Fruit fly (Drosophila melanogaster): ENCODE measurements around the gene CG10375.

The CG10375 gene

DNA sequence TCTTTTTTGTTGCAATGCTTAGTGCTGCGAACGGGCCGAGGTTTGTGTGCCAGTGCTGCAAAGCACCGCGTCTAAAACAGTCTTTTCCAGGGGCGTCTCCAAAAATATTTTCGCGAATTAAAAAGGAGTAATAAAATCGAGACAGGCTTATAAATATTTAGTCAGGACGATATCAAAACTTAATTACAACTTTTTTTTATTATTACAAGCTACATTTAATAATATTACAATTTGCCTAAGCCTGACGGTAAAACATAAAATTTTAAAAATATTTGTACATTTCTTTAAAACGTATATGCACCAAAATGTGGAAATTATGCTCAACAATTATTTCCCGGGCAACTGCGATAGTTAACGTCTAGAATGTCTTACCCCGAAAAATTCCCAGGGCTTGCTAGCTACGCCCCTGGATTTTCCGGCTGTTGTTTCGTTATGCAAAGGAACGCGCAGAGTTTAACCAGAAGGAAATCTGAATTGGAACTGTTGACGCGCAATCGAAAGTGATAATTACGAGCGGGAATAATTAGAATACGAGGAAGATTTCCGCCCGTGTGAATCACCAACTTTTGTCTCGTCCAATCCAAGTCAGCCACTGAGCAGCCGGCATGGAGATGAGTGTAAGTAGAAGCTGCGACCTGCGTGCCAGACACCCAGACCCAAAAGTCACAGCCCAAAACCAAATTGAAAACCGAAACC lies 9.5 kb upstream of the CG10375 start, which contains the start of the genes PTPMT1 and Hrd3 (continued):
- TF ChIP-seq CG7556 (GFP tag; optimal IDR thresholded peaks at IDR 0.05) (peak; percentile 99), tx (GFP tag; optimal IDR thresholded peaks at IDR 0.05) (peak; percentile 97), CG14710 (tag; optimal IDR thresholded peaks at IDR 0.05) (peak; percentile 98), danr (GFP tag; IDR thresholded peaks at IDR 0.05) (peak; percentile 93), CkIIα-i1 (GFP tag; IDR thresholded peaks at IDR 0.05) (peak; percentile 61; the same call in 1 of the 2 replicates), CG17612 (GFP tag; IDR thresholded peaks at IDR 0.05) (peak; percentile 89; the same call in 1 of the 2 replicates), gsb-n (tag; optimal IDR thresholded peaks at IDR 0.05) (peak; percentile 97), CG9797 (GFP tag; optimal IDR thresholded peaks at IDR 0.05) (peak; percentile 55), Hr78 (GFP tag; optimal IDR thresholded peaks at IDR 0.05) (peak in 1 of 2 experiments; percentile 95), CrebB (tag; optimal IDR thresholded peaks at IDR 0.05) (peak; percentile 92), HLHmδ (GFP tag; optimal IDR thresholded peaks at IDR 0.05) (no peak), Stat92E (GFP tag; optimal IDR thresholded peaks at IDR 0.05) (peak in 1 of 3 experiments; percentile 96), Dip3 (GFP tag; optimal IDR thresholded peaks at IDR 0.05) (peak; percentile 99), Bgb (GFP tag; IDR thresholded peaks at IDR 0.05; ENCODE audit: partially characterized antibody) (no peak), ind (GFP tag; optimal IDR thresholded peaks at IDR 0.05) (peak; percentile 99), ken (GFP tag; IDR thresholded peaks at IDR 0.05) (peak; percentile 94), CG13123 (GFP tag; optimal IDR thresholded peaks at IDR 0.05) (peak; percentile 96), bab2 (GFP tag; optimal IDR thresholded peaks at IDR 0.05) (peak; percentile 98), CG3281 (GFP tag; optimal IDR thresholded peaks at IDR 0.05) (peak; percentile 99), CG3407 (GFP tag; optimal IDR thresholded peaks at IDR 0.05) (peak; percentile 97), Gug (GFP tag; IDR thresholded peaks at IDR 0.05) (peak; percentile 98), twi (tag; optimal IDR thresholded peaks at IDR 0.05) (peak; percentile 97), aop (GFP tag; IDR thresholded peaks at IDR 0.05) (0 out of 2 replicates have a peak, but pooled peaks have one; percentile 27), nmo (GFP tag; optimal IDR thresholded peaks at IDR 0.05) (peak; percentile 100), ERR (GFP tag; optimal IDR thresholded peaks at IDR 0.05) (peak; percentile 83), CG6854 (GFP tag; optimal IDR thresholded peaks at IDR 0.05) (peak; percentile 97), otp (GFP tag; IDR thresholded peaks at IDR 0.05) (peak; percentile 94; the same call in 2 of the 3 replicates), HLH54F (GFP tag; optimal IDR thresholded peaks at IDR 0.05) (peak; percentile 99), Ada2b (GFP tag; IDR thresholded peaks at IDR 0.05) (peak; percentile 92), CG31441 (GFP tag; IDR thresholded peaks at IDR 0.05) (peak; percentile 99), CG11560 (tag; IDR thresholded peaks at IDR 0.05) (peak; percentile 91), Rx (GFP tag; IDR thresholded peaks at IDR 0.05) (peak; percentile 89; the same call in 1 of the 2 replicates), CG14014 (GFP tag; IDR thresholded peaks at IDR 0.05) (peak; percentile 96), D19A (tag; optimal IDR thresholded peaks at IDR 0.05) (peak; percentile 96), CG3995 (GFP tag; optimal IDR thresholded peaks at IDR 0.05) (peak; percentile 81), CG32532 (GFP tag; IDR thresholded peaks at IDR 0.05) (peak; percentile 96), CG15514 (GFP tag; optimal IDR thresholded peaks at IDR 0.05) (peak; percentile 91), knrl (GFP tag; IDR thresholded peaks at IDR 0.05; ENCODE audit: partially characterized antibody) (peak; percentile 41; the same call in 2 of the 3 replicates), CG31224 (GFP tag; IDR thresholded peaks at IDR 0.05) (peak; percentile 90), CG15011 (GFP tag; optimal IDR thresholded peaks at IDR 0.05) (peak; percentile 99), CG1602 (GFP tag; optimal IDR thresholded peaks at IDR 0.05) (peak; percentile 99), bigmax (GFP tag; optimal IDR thresholded peaks at IDR 0.05) (peak; percentile 48), CG8359 (GFP tag; optimal IDR thresholded peaks at IDR 0.05; ENCODE audit: borderline replicate concordance) (peak; percentile 93), Awh (GFP tag; IDR thresholded peaks at IDR 0.05) (peak; percentile 92), pnt (GFP tag; optimal IDR thresholded peaks at IDR 0.05) (peak; percentile 98), CG3726 (GFP tag; IDR thresholded peaks at IDR 0.05) (peak; percentile 93), CG10543 (GFP tag; optimal IDR thresholded peaks at IDR 0.05) (peak; percentile 99), dysf (GFP tag; IDR thresholded peaks at IDR 0.05) (peak; percentile 98), Ssrp (tag; optimal IDR thresholded peaks at IDR 0.05) (peak; percentile 99)

All from whole organism, embryonic.